Fruit fly (Drosophila melanogaster) whole organism, embryonic: Measurements from ENCODE around the gene CG5697.

Experiments used
- Adf1 ChIP-seq: fragments of 200-800 bp; sonication (Bioruptor generic); IDR thresholded peaks from 2 replicates; pipeline ENCODE4 v1.3.6; 2022; ENCODE audit warnings: missing biosample characterization, missing genetic modification characterization
- B-H2 ChIP-seq: fragments of 200-800 bp; sonication (Bioruptor generic); optimal IDR thresholded peaks from 2 replicates; lab custom pipeline; 2018; ENCODE audit warnings: missing biosample characterization, mild to moderate bottlenecking, missing genetic modification characterization
- CG10565 ChIP-seq: fragments of 200-800 bp; sonication (Bioruptor generic); optimal IDR thresholded peaks from 3 replicates; lab custom pipeline; 2016; ENCODE audit warnings: missing biosample characterization, mild to moderate bottlenecking, missing genetic modification characterization
- CG10979 ChIP-seq: fragments of 200-800 bp; sonication (Bioruptor generic); optimal IDR thresholded peaks from 2 replicates; lab custom pipeline; 2018; ENCODE audit warnings: missing biosample characterization, mild to moderate bottlenecking, missing genetic modification characterization, moderate library complexity
- CG11398 ChIP-seq: fragments of 200-800 bp; sonication (Bioruptor generic); optimal IDR thresholded peaks from 2 replicates; lab custom pipeline; 2016; ENCODE audit warnings: missing biosample characterization, missing genetic modification characterization
- CG13287 ChIP-seq: fragments of 200-800 bp; sonication (Bioruptor generic); IDR thresholded peaks from 2 replicates; pipeline ENCODE4 v1.3.6; 2022; ENCODE audit warnings: missing biosample characterization, missing genetic modification characterization; ENCODE audit not compliant: partially characterized antibody
- CG14710 ChIP-seq: fragments of 200-800 bp; sonication (Bioruptor generic); optimal IDR thresholded peaks from 3 replicates; lab custom pipeline; 2019; ENCODE audit warnings: missing biosample characterization, mild to moderate bottlenecking, missing genetic modification characterization, moderate library complexity
- CG15011 ChIP-seq: fragments of 200-800 bp; sonication (Bioruptor generic); optimal IDR thresholded peaks from 3 replicates; lab custom pipeline; 2018; ENCODE audit warnings: missing biosample characterization, mild to moderate bottlenecking, missing genetic modification characterization
- CG15073 ChIP-seq: fragments of 200-800 bp; sonication (Bioruptor generic); optimal IDR thresholded peaks from 2 replicates; lab custom pipeline; 2016; ENCODE audit warnings: missing biosample characterization, missing genetic modification characterization
- CG15601 ChIP-seq: fragments of 200-800 bp; sonication (Bioruptor generic); optimal IDR thresholded peaks from 3 replicates; lab custom pipeline; 2019; ENCODE audit warnings: missing biosample characterization, mild to moderate bottlenecking, missing genetic modification characterization, moderate library complexity
- CG16779 ChIP-seq: fragments of 200-800 bp; sonication (Bioruptor generic); IDR thresholded peaks from 2 replicates; pipeline ENCODE4 v1.3.6; 2022; ENCODE audit warnings: missing biosample characterization, missing genetic modification characterization
- CG17612 ChIP-seq: fragments of 200-800 bp; sonication (Bioruptor generic); IDR thresholded peaks from 2 replicates; pipeline ENCODE4 v1.3.6; 2022; ENCODE audit warnings: missing biosample characterization, missing genetic modification characterization
- CG31388 ChIP-seq: fragments of 200-800 bp; sonication (Bioruptor generic); optimal IDR thresholded peaks from 2 replicates; lab custom pipeline; 2016; ENCODE audit warnings: missing biosample characterization, missing genetic modification characterization
- CG34422 ChIP-seq: fragments of 200-800 bp; sonication (Bioruptor generic); IDR thresholded peaks from 3 replicates; pipeline ENCODE4 v1.3.6; 2022; ENCODE audit warnings: missing biosample characterization, missing genetic modification characterization
- CG42726 ChIP-seq: fragments of 200-800 bp; sonication (Bioruptor generic); IDR thresholded peaks from 2 replicates; pipeline ENCODE4 v1.3.6; 2022; ENCODE audit warnings: missing biosample characterization, missing genetic modification characterization; ENCODE audit not compliant: partially characterized antibody
- CG4617 ChIP-seq: fragments of 200-800 bp; sonication (Bioruptor generic); optimal IDR thresholded peaks from 3 replicates; lab custom pipeline; 2016; ENCODE audit warnings: missing biosample characterization, missing genetic modification characterization, borderline replicate concordance
- CG4820 ChIP-seq: fragments of 200-800 bp; sonication (Bioruptor generic); optimal IDR thresholded peaks from 3 replicates; lab custom pipeline; 2016; ENCODE audit warnings: missing biosample characterization, missing genetic modification characterization
- CG8388 ChIP-seq: fragments of 200-800 bp; sonication (Bioruptor generic); optimal IDR thresholded peaks from 2 replicates; lab custom pipeline; 2019; ENCODE audit warnings: missing biosample characterization, mild to moderate bottlenecking, missing genetic modification characterization, moderate library complexity
- CG9797 ChIP-seq: fragments of 200-800 bp; sonication (Bioruptor generic); optimal IDR thresholded peaks from 3 replicates; lab custom pipeline; 2018; ENCODE audit warnings: missing biosample characterization, mild to moderate bottlenecking, missing genetic modification characterization
- Dfd ChIP-seq, 2 experiments: fragments of >200 bp; optimal IDR thresholded peaks; 2 replicates each; lab custom pipeline; 2017; ENCODE audit warnings: missing biosample characterization in 2 of 2, missing genetic modification characterization in 2 of 2
- Drgx ChIP-seq: fragments of 200-800 bp; sonication (Bioruptor generic); IDR thresholded peaks from 2 replicates; pipeline ENCODE4 v1.3.6; 2022; ENCODE audit warnings: missing biosample characterization, missing genetic modification characterization
- Eip74EF ChIP-seq, 2 experiments: fragments of 200-800 bp in 1 of 2; fragments of >200 bp in 1 of 2; sonication (Bioruptor generic) in 1 of 2; optimal IDR thresholded peaks; 2 replicates each; lab custom pipeline; 2017 to 2019; ENCODE audit warnings: missing biosample characterization in 2 of 2, missing genetic modification characterization in 2 of 2, mild to moderate bottlenecking in 1 of 2, moderate library complexity in 1 of 2
- Ets97D ChIP-seq: fragments of 200-800 bp; sonication (Bioruptor generic); optimal IDR thresholded peaks from 3 replicates; lab custom pipeline; 2016; ENCODE audit warnings: missing biosample characterization, missing genetic modification characterization
- HLH3B ChIP-seq: fragments of 200-800 bp; sonication (Bioruptor generic); IDR thresholded peaks from 2 replicates; pipeline ENCODE4 v1.3.6; 2022; ENCODE audit warnings: missing biosample characterization, missing genetic modification characterization
- HmgD ChIP-seq: fragments of 200-800 bp; sonication (Bioruptor generic); optimal IDR thresholded peaks from 3 replicates; lab custom pipeline; 2016; ENCODE audit warnings: missing biosample characterization, missing genetic modification characterization
- Kr ChIP-seq: fragments of 200-800 bp; sonication (Bioruptor generic); optimal IDR thresholded peaks from 2 replicates; lab custom pipeline; 2017; ENCODE audit warnings: missing biosample characterization, mild to moderate bottlenecking, missing genetic modification characterization
- MESR4 ChIP-seq: fragments of 200-800 bp; sonication (Bioruptor generic); optimal IDR thresholded peaks from 2 replicates; lab custom pipeline; 2018; ENCODE audit warnings: missing biosample characterization, mild to moderate bottlenecking, missing genetic modification characterization, moderate library complexity
- Poxn ChIP-seq: fragments of 200-800 bp; sonication (Bioruptor generic); IDR thresholded peaks from 2 replicates; pipeline ENCODE4 v1.3.6; 2022; ENCODE audit warnings: missing biosample characterization, missing genetic modification characterization
- Six4 ChIP-seq: fragments of 200-800 bp; sonication (Bioruptor generic); optimal IDR thresholded peaks from 2 replicates; lab custom pipeline; 2016; ENCODE audit warnings: missing biosample characterization, missing genetic modification characterization
- Xrp1 ChIP-seq: fragments of 200-800 bp; sonication (Bioruptor generic); IDR thresholded peaks from 2 replicates; pipeline ENCODE4 v1.3.6; 2022; ENCODE audit warnings: missing biosample characterization, missing genetic modification characterization
- abd-A ChIP-seq: fragments of 200-800 bp; sonication (Bioruptor generic); optimal IDR thresholded peaks from 3 replicates; lab custom pipeline; 2019; ENCODE audit warnings: missing biosample characterization, mild to moderate bottlenecking, missing genetic modification characterization, moderate library complexity
- bcd ChIP-seq: fragments of 200-800 bp; sonication (Bioruptor generic); optimal IDR thresholded peaks from 2 replicates; lab custom pipeline; 2017; ENCODE audit warnings: missing biosample characterization, mild to moderate bottlenecking, missing genetic modification characterization
- crc ChIP-seq: fragments of 200-800 bp; sonication (Bioruptor generic); optimal IDR thresholded peaks from 2 replicates; lab custom pipeline; 2016; ENCODE audit warnings: missing biosample characterization, missing genetic modification characterization
- fru ChIP-seq: fragments of >200 bp; optimal IDR thresholded peaks from 2 replicates; lab custom pipeline; 2017
- kah ChIP-seq: fragments of 200-800 bp; sonication (Bioruptor generic); optimal IDR thresholded peaks from 2 replicates; lab custom pipeline; 2018; ENCODE audit warnings: missing biosample characterization, mild to moderate bottlenecking, missing genetic modification characterization
- lmd ChIP-seq: fragments of 200-800 bp; sonication (Bioruptor generic); IDR thresholded peaks from 2 replicates; pipeline ENCODE4 v1.3.6; 2022; ENCODE audit warnings: missing biosample characterization, missing genetic modification characterization
- luna ChIP-seq: fragments of 200-800 bp; sonication (Bioruptor generic); optimal IDR thresholded peaks from 2 replicates; lab custom pipeline; 2016; ENCODE audit warnings: missing biosample characterization, missing genetic modification characterization
- oc ChIP-seq: fragments of 200-800 bp; sonication (Bioruptor generic); optimal IDR thresholded peaks from 2 replicates; lab custom pipeline; 2018; ENCODE audit warnings: missing biosample characterization, mild to moderate bottlenecking, missing genetic modification characterization, moderate library complexity
- peb ChIP-seq: fragments of 200-800 bp; sonication (Bioruptor generic); IDR thresholded peaks from 2 replicates; pipeline ENCODE4 v1.3.6; 2022; ENCODE audit warnings: missing biosample characterization, missing genetic modification characterization
- pnt ChIP-seq: fragments of 200-800 bp; sonication (Bioruptor generic); optimal IDR thresholded peaks from 3 replicates; lab custom pipeline; 2016; ENCODE audit warnings: missing biosample characterization, missing genetic modification characterization
- sc ChIP-seq, 3 experiments: fragments of >200 bp in 2 of 3; fragments of 200-800 bp in 1 of 3; sonication (Bioruptor generic) in 1 of 3; optimal IDR thresholded peaks; 2 replicates in 2 of 3; 3 replicates in 1 of 3; lab custom pipeline; 2017; ENCODE audit warnings: mild to moderate bottlenecking in 1 of 3, missing biosample characterization in 1 of 3, missing genetic modification characterization in 1 of 3, missing genetic modification reagents in 1 of 3
- sim ChIP-seq: fragments of 200-800 bp; sonication (Bioruptor generic); IDR thresholded peaks from 2 replicates; pipeline ENCODE4 v1.3.6; 2022; ENCODE audit warnings: missing biosample characterization, missing genetic modification characterization
- sisA ChIP-seq: fragments of 200-800 bp; sonication (Bioruptor generic); IDR thresholded peaks from 2 replicates; pipeline ENCODE4 v1.3.6; 2022; ENCODE audit warnings: missing biosample characterization, missing genetic modification characterization
- slou ChIP-seq: fragments of 200-800 bp; sonication (Bioruptor generic); optimal IDR thresholded peaks from 3 replicates; lab custom pipeline; 2016; ENCODE audit warnings: missing biosample characterization, missing genetic modification characterization
- stc ChIP-seq: fragments of 200-800 bp; sonication (Bioruptor generic); IDR thresholded peaks from 2 replicates; pipeline ENCODE4 v1.3.6; 2022; ENCODE audit warnings: missing biosample characterization, missing genetic modification characterization
- tll ChIP-seq, 2 experiments: fragments of 200-800 bp in 1 of 2; fragments of >200 bp in 1 of 2; sonication (Bioruptor generic) in 1 of 2; optimal IDR thresholded peaks; 2 replicates each; lab custom pipeline; 2017 to 2019; ENCODE audit warnings: missing biosample characterization in 2 of 2, missing genetic modification characterization in 2 of 2, mild to moderate bottlenecking in 1 of 2, moderate library complexity in 1 of 2
- trh ChIP-seq: fragments of 200-800 bp; sonication (Bioruptor generic); optimal IDR thresholded peaks from 2 replicates; lab custom pipeline; 2016; ENCODE audit warnings: missing biosample characterization, missing genetic modification characterization
- zen ChIP-seq: fragments of 200-800 bp; sonication (Bioruptor generic); optimal IDR thresholded peaks from 3 replicates; lab custom pipeline; 2018; ENCODE audit warnings: missing biosample characterization, mild to moderate bottlenecking, missing genetic modification characterization, moderate library complexity

CG5697 gene

dm6 chr3R:21064000-21064924 is 48.5 kb downstream of the CG5697 start, which contains the start of gene Cortactin (continued):
- TF ChIP-seq MESR4 (GFP tag; lab: Kevin White, UChicago) (peak; percentile 90), slou (GFP tag; lab: Kevin White, UChicago) (no peak), peb (GFP tag; lab: Robert Waterston, UW) (no peak), lmd (GFP tag; lab: Robert Waterston, UW) (no peak), Xrp1 (GFP tag; lab: Robert Waterston, UW) (no peak), CG16779 (GFP tag; lab: Robert Waterston, UW) (no peak), Dfd (GFP tag; optimal IDR thresholded peaks at IDR 0.05; lab: Kevin White, UChicago) (no peak), CG11398 (GFP tag; lab: Kevin White, UChicago) (no peak), sisA (GFP tag; lab: Robert Waterston, UW) (no peak), CG15011 (GFP tag; lab: Kevin White, UChicago) (no peak), sc (optimal IDR thresholded peaks at IDR 0.05; lab: Kevin White, UChicago) (no peak), sc (GFP tag; optimal IDR thresholded peaks at IDR 0.05; lab: Kevin White, UChicago) (no peak), HmgD (GFP tag; lab: Kevin White, UChicago) (peak; percentile 52), CG13287 (GFP tag; lab: Robert Waterston, UW) (peak; percentile 89; the same call in 1 of the 2 replicates), CG8388 (GFP tag; lab: Kevin White, UChicago) (no peak), bcd (GFP tag; lab: Kevin White, UChicago) (no peak), kah (GFP tag; lab: Kevin White, UChicago) (no peak), Eip74EF (GFP tag; optimal IDR thresholded peaks at IDR 0.05; lab: Kevin White, UChicago) (peak in 1 of 2 experiments; percentile 9), CG4820 (no peak), stc (GFP tag; lab: Robert Waterston, UW) (no peak), fru (lab: Kevin White, UChicago) (no peak), crc (no peak), luna (no peak), Adf1 (no peak), Ets97D (GFP tag; lab: Kevin White, UChicago) (peak; percentile 85), Drgx (GFP tag; lab: Robert Waterston, UW) (no peak), CG10565 (GFP tag; lab: Kevin White, UChicago) (no peak), oc (tag; lab: Kevin White, UChicago) (no peak), CG42726 (GFP tag; lab: Robert Waterston, UW) (peak; percentile 95), CG15073 (GFP tag; lab: Kevin White, UChicago) (peak; percentile 97), CG17612 (GFP tag; lab: Robert Waterston, UW) (no peak), Poxn (GFP tag; lab: Robert Waterston, UW) (no peak), CG9797 (GFP tag; lab: Kevin White, UChicago) (no peak), CG31388 (GFP tag; lab: Kevin White, UChicago) (no peak), B-H2 (peak; percentile 48), CG4617 (GFP tag; lab: Kevin White, UChicago) (peak; percentile 61), pnt (no peak), trh (GFP tag; lab: Kevin White, UChicago) (no peak), CG15601 (tag; lab: Kevin White, UChicago) (no peak), CG10979 (tag; lab: Kevin White, UChicago) (no peak), sim (GFP tag; lab: Robert Waterston, UW) (no peak), tll (GFP tag; optimal IDR thresholded peaks at IDR 0.05; lab: Kevin White, UChicago) (peak in 1 of 2 experiments; percentile 37), CG14710 (tag; lab: Kevin White, UChicago) (peak; percentile 11), Six4 (GFP tag; lab: Kevin White, UChicago) (no peak), Kr (GFP tag; lab: Kevin White, UChicago) (peak; percentile 87), CG34422 (GFP tag; lab: Robert Waterston, UW) (peak; percentile 39; the same call in 1 of the 3 replicates), abd-A (tag; lab: Kevin White, UChicago) (peak; percentile 10), HLH3B (no peak), zen (peak; percentile 23)
